Worm (Caenorhabditis elegans): ENCODE results near the gene ptp-2.

Gene ptp-2

DNA sequence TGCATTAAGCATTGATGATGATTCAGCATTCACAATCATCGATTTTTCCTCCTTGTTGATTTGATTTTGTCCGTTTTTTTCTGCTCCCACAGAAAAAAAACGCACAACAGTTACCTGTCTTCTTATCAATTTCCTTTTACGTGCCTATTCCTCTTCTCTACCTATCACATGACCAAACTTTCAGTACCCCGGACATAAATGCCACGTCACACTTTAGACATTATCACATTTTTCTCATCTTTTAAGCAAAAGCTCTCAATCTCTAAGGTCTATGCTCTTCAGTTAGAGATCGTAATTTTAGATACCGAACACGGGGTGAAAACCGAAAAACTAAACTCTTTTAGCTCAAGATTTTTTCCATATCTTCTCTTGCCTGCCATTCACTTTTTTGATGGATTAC lies 17.6 kb downstream of the ptp-2 start (continued):
- TF ChIP-seq tlf-1 (GFP tag; optimal IDR thresholded peaks at IDR 0.05) (peak; percentile 0), hlh-12 (tag; optimal IDR thresholded peaks at IDR 0.05) (no peak), ceh-27 (GFP tag; optimal IDR thresholded peaks at IDR 0.05) (no peak), madf-10 (tag; optimal IDR thresholded peaks at IDR 0.05) (no peak), repo-1 (tag; optimal IDR thresholded peaks at IDR 0.05) (no peak), tbp1 (GFP tag; optimal IDR thresholded peaks at IDR 0.05) (peak; percentile 17), ama-1 (optimal IDR thresholded peaks at IDR 0.05) (no peak), ama-1 (GFP tag; optimal IDR thresholded peaks at IDR 0.05) (no peak), D2030.7 (GFP tag; IDR thresholded peaks at IDR 0.05) (no peak), bed-2 (GFP tag; IDR thresholded peaks at IDR 0.05) (no peak), F23B12.7 (tag; optimal IDR thresholded peaks at IDR 0.05; ENCODE audit: insufficient read depth) (no peak), lin-35 (GFP tag; optimal IDR thresholded peaks at IDR 0.05) (no peak)

DNA sequence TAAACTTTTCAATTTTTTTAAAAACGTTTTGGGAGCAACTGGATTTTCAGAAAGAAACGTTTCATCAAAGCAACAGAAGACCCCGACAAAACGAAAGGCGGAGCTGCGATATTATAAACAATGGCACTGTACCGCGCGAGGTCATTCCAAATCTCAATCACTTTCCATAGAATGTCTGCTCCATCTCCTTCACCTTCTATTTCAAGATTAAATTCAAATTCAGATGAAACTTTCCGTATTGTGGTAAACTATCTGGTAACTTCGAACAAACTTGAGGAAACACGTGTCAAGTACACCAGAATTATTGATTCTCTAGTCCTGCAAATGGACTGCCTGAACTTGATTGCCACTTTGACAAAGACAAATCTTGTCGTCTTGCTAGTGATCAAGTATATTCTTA lies 22.4 kb downstream of the ptp-2 start, which contains the start of gene F28B12.6:
Gene F28B12.6 (plus strand): TSS at position 49 of the 400 bp plus-strand sequence.
- TF ChIP-seq efl-1 (GFP tag; optimal IDR thresholded peaks at IDR 0.05) (no peak), akir-1 (GFP tag; optimal IDR thresholded peaks at IDR 0.05) (no peak), mes-4 (tag; optimal IDR thresholded peaks at IDR 0.05) (no peak), nfyb-1 (GFP tag; IDR thresholded peaks at IDR 0.05) (peak; percentile 52; the same call in 1 of the 2 replicates), B0336.3 (GFP tag; IDR thresholded peaks at IDR 0.05) (peak; percentile 61; the same call in 1 of the 2 replicates), ztf-22 (GFP tag; optimal IDR thresholded peaks at IDR 0.05) (no peak), cebp-1 (GFP tag; IDR thresholded peaks at IDR 0.05) (no peak), cebp-1 (tag; optimal IDR thresholded peaks at IDR 0.05) (peak; percentile 24)

DNA sequence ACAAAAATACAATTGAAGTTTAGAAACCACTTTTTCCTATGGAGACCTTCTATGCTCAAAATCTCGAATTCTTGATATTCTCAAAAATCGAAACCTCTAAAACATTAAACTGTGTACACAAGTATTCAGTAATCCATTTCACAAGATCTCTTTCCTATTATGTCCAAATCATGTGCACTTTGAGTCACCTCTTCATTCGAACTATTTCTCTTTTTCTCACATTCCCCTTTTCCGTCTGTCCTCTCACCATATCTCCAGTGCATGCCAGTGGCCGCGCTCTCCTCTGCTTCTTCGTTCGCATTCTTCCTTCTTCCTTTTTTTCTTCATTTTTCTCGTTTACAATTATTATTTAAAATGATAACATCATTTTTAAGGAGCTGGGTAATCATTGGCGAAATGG lies 24.1 kb downstream of the ptp-2 start, which contains the start of gene F28B12.1:
Gene F28B12.1 (plus strand): TSS at position 335 of the 400 bp plus-strand sequence.
- no peak for TF ChIP-seq F23B12.7 (tag; optimal IDR thresholded peaks at IDR 0.05; ENCODE audit: insufficient read depth)
- no peak for TF ChIP-seq cebp-1 (GFP tag; IDR thresholded peaks at IDR 0.05)
- TF ChIP-seq cebp-1 (tag; optimal IDR thresholded peaks at IDR 0.05), result peak; percentile 26
- TF ChIP-seq F33H1.4 (GFP tag; IDR thresholded peaks at IDR 0.05), result no peak
- TF ChIP-seq F55B11.4 (tag; optimal IDR thresholded peaks at IDR 0.05; ENCODE audit: borderline replicate concordance, insufficient read depth), result no peak

DNA sequence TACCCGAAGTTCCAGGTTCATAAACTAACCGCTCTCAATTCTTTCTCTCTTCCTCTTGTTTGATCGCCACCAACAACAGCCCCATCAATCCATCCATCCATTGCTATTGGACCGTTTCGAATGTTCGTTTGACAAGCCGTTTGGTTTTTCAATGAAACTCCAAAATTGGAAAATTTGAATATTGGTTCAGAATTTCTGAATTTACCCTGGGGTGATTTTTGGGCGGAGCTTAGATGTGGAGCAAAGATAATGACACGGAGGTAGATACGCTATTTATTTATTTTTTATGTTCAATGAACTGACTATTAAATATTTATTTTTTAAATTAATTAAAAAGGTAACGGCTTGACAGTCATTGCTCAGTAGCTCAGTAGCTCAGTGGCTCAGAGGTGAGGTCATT lies 25.8 kb downstream of the ptp-2 start, which contains the start of gene B0034.2:
Gene B0034.2 (minus strand): TSS at position 101 of the 400 bp plus-strand sequence.
- TF ChIP-seq bed-1 (GFP tag; IDR thresholded peaks at IDR 0.05) (no peak), ztf-22 (GFP tag; optimal IDR thresholded peaks at IDR 0.05) (no peak), lin-35 (GFP tag; optimal IDR thresholded peaks at IDR 0.05) (no peak), gei-17 (GFP tag; optimal IDR thresholded peaks at IDR 0.05) (no peak), him-1 (tag; optimal IDR thresholded peaks at IDR 0.05) (no peak), ceh-58 (GFP tag; IDR thresholded peaks at IDR 0.05) (no peak), ceh-40 (GFP tag; IDR thresholded peaks at IDR 0.05) (no peak), B0261.1 (tag; optimal IDR thresholded peaks at IDR 0.05) (no peak), rpc-1 (optimal IDR thresholded peaks at IDR 0.05) (no peak), rpc-1 (tag; optimal IDR thresholded peaks at IDR 0.05) (no peak), F39B2.1 (GFP tag; IDR thresholded peaks at IDR 0.05) (no peak)

DNA sequence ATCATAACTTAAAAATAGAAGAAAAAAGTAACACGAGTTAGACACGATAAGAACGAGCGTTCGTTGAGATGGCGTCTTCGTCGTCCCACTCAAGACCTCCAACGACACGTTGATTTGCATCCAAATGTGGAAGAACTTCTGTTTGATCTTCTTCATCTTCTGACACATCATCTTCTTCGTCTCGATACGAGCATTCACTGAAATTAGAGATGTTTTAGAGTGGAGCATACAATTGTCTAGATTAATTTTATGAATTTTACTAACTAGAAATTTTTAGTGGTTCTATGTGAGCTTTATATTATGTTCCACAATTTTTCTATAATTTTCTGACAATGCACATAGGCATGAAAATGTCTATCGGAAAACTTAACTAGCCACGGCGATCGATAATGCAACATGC lies 27.4 kb downstream of the ptp-2 start:
- no peak for TF ChIP-seq hmg-1.2 (GFP tag; IDR thresholded peaks at IDR 0.05)
- no peak for TF ChIP-seq hlh-12 (tag; optimal IDR thresholded peaks at IDR 0.05)
- no peak for TF ChIP-seq efl-1 (GFP tag; optimal IDR thresholded peaks at IDR 0.05)
- TF ChIP-seq T26A5.8 (tag; optimal IDR thresholded peaks at IDR 0.05), result no peak
- TF ChIP-seq him-1 (tag; optimal IDR thresholded peaks at IDR 0.05), result no peak
- TF ChIP-seq B0035.1 (tag; optimal IDR thresholded peaks at IDR 0.05), result no peak
- no peak for TF ChIP-seq lir-1 (GFP tag; conservative IDR thresholded peaks at IDR 0.05)
- no peak for TF ChIP-seq F37B4.10 (GFP tag; IDR thresholded peaks at IDR 0.05)
- no peak for TF ChIP-seq Y53F4B.3 (GFP tag; IDR thresholded peaks at IDR 0.05)
- no peak for TF ChIP-seq sea-2 (GFP tag; IDR thresholded peaks at IDR 0.05)
- TF ChIP-seq nhr-179 (tag; optimal IDR thresholded peaks at IDR 0.05), result no peak
- TF ChIP-seq ceh-27 (GFP tag; optimal IDR thresholded peaks at IDR 0.05), result no peak
- no peak for TF ChIP-seq madf-10 (tag; optimal IDR thresholded peaks at IDR 0.05)
- TF ChIP-seq ceh-91 (GFP tag; IDR thresholded peaks at IDR 0.05), result no peak
- TF ChIP-seq lin-40 (tag; optimal IDR thresholded peaks at IDR 0.05), result no peak
- no peak for TF ChIP-seq dpl-1 (GFP tag; optimal IDR thresholded peaks at IDR 0.05)
- TF ChIP-seq Y67H2A.10 (GFP tag; conservative IDR thresholded peaks at IDR 0.05), result no peak

All from whole organism, young adult.